Fruit fly (Drosophila melanogaster) whole organism, embryonic: ENCODE measurements around the gene CG33258.

Experiments used
- Ada2b ChIP-seq: fragments of 200-800 bp; sonication (Bioruptor generic); IDR thresholded peaks from 2 replicates; pipeline ENCODE4 v1.3.6; 2022; ENCODE audit warnings: missing biosample characterization, missing genetic modification characterization
- Atf-2 ChIP-seq: fragments of 200-800 bp; sonication (Bioruptor generic); optimal IDR thresholded peaks from 2 replicates; lab custom pipeline; 2016; ENCODE audit warnings: missing biosample characterization, missing genetic modification characterization
- B-H1 ChIP-seq: fragments of 200-800 bp; sonication (Bioruptor generic); IDR thresholded peaks from 3 replicates; pipeline ENCODE4 v1.3.6; 2022; ENCODE audit warnings: missing biosample characterization, missing genetic modification characterization
- CG11085 ChIP-seq: fragments of 200-800 bp; sonication (Bioruptor generic); IDR thresholded peaks from 2 replicates; pipeline ENCODE4 v1.3.6; 2022; ENCODE audit warnings: missing biosample characterization, missing genetic modification characterization
- CG11247 ChIP-seq: fragments of 200-800 bp; sonication (Bioruptor generic); IDR thresholded peaks from 2 replicates; pipeline ENCODE4 v1.3.6; 2022; ENCODE audit warnings: missing biosample characterization, missing genetic modification characterization
- CG12071 ChIP-seq: fragments of 200-800 bp; sonication (Bioruptor generic); optimal IDR thresholded peaks from 3 replicates; lab custom pipeline; 2018; ENCODE audit warnings: missing biosample characterization, mild to moderate bottlenecking, missing genetic modification characterization
- CG12299 ChIP-seq: fragments of 200-800 bp; sonication (Bioruptor generic); optimal IDR thresholded peaks from 2 replicates; lab custom pipeline; 2018; ENCODE audit warnings: missing biosample characterization, mild to moderate bottlenecking, missing genetic modification characterization
- CG12744 ChIP-seq: fragments of 200-800 bp; sonication (Bioruptor generic); optimal IDR thresholded peaks from 2 replicates; lab custom pipeline; 2016; ENCODE audit warnings: missing biosample characterization, missing genetic modification characterization
- CG12942 ChIP-seq: fragments of 200-800 bp; sonication (Bioruptor generic); optimal IDR thresholded peaks from 3 replicates; lab custom pipeline; 2016; ENCODE audit warnings: missing biosample characterization, missing genetic modification characterization
- CG15073 ChIP-seq: fragments of 200-800 bp; sonication (Bioruptor generic); optimal IDR thresholded peaks from 2 replicates; lab custom pipeline; 2016; ENCODE audit warnings: missing biosample characterization, missing genetic modification characterization
- CG1602 ChIP-seq: fragments of 200-800 bp; sonication (Bioruptor generic); optimal IDR thresholded peaks from 3 replicates; lab custom pipeline; 2016; ENCODE audit warnings: missing biosample characterization, missing genetic modification characterization
- CG1603 ChIP-seq: fragments of 200-800 bp; sonication (Bioruptor generic); optimal IDR thresholded peaks from 2 replicates; lab custom pipeline; 2019; ENCODE audit warnings: missing biosample characterization, mild to moderate bottlenecking, missing genetic modification characterization, moderate library complexity
- CG1647 ChIP-seq: fragments of 200-800 bp; sonication (Bioruptor generic); optimal IDR thresholded peaks from 3 replicates; lab custom pipeline; 2016; ENCODE audit warnings: missing biosample characterization, missing genetic modification characterization
- CG17912 ChIP-seq: fragments of 200-800 bp; sonication (Bioruptor generic); optimal IDR thresholded peaks from 2 replicates; lab custom pipeline; 2018; ENCODE audit warnings: missing biosample characterization, mild to moderate bottlenecking, missing genetic modification characterization
- CG18619 ChIP-seq: fragments of 200-800 bp; sonication (Bioruptor generic); optimal IDR thresholded peaks from 3 replicates; lab custom pipeline; 2017; ENCODE audit warnings: missing biosample characterization, mild to moderate bottlenecking, missing genetic modification characterization
- CG2202 ChIP-seq: fragments of 200-800 bp; sonication (Bioruptor generic); optimal IDR thresholded peaks from 2 replicates; lab custom pipeline; 2018; ENCODE audit warnings: missing biosample characterization, mild to moderate bottlenecking, missing genetic modification characterization
- CG2678 ChIP-seq: fragments of 200-800 bp; sonication (Bioruptor generic); optimal IDR thresholded peaks from 3 replicates; lab custom pipeline; 2019; ENCODE audit warnings: missing biosample characterization, mild to moderate bottlenecking, missing genetic modification characterization, moderate library complexity
- CG31365 ChIP-seq: fragments of 200-800 bp; sonication (Bioruptor generic); optimal IDR thresholded peaks from 2 replicates; lab custom pipeline; 2018; ENCODE audit warnings: missing biosample characterization, mild to moderate bottlenecking, missing genetic modification characterization
- CG33213 ChIP-seq: fragments of 200-800 bp; sonication (Bioruptor generic); optimal IDR thresholded peaks from 3 replicates; lab custom pipeline; 2016; ENCODE audit warnings: missing biosample characterization, missing genetic modification characterization
- CG33557 ChIP-seq: fragments of 200-800 bp; sonication (Bioruptor generic); optimal IDR thresholded peaks from 2 replicates; lab custom pipeline; 2019; ENCODE audit warnings: missing biosample characterization, mild to moderate bottlenecking, missing genetic modification characterization, moderate library complexity
- CG3995 ChIP-seq: fragments of 200-800 bp; sonication (Bioruptor generic); optimal IDR thresholded peaks from 3 replicates; lab custom pipeline; 2016; ENCODE audit warnings: missing biosample characterization, missing genetic modification characterization
- CG6854 ChIP-seq: fragments of 200-800 bp; sonication (Bioruptor generic); optimal IDR thresholded peaks from 3 replicates; lab custom pipeline; 2017; ENCODE audit warnings: missing biosample characterization, mild to moderate bottlenecking, missing genetic modification characterization
- Hmr ChIP-seq: fragments of 200-800 bp; sonication (Bioruptor generic); optimal IDR thresholded peaks from 3 replicates; lab custom pipeline; 2017; ENCODE audit warnings: mild to moderate bottlenecking, missing biosample characterization, missing genetic modification reagents, missing genetic modification characterization
- NC2α ChIP-seq: fragments of 200-800 bp; sonication (Bioruptor generic); optimal IDR thresholded peaks from 2 replicates; lab custom pipeline; 2016; ENCODE audit warnings: missing biosample characterization, missing genetic modification characterization
- NfI ChIP-seq: fragments of 200-800 bp; sonication (Bioruptor generic); optimal IDR thresholded peaks from 3 replicates; lab custom pipeline; 2018; ENCODE audit warnings: missing biosample characterization, mild to moderate bottlenecking, missing genetic modification characterization, moderate library complexity
- PHDP ChIP-seq: fragments of 200-800 bp; sonication (Bioruptor generic); optimal IDR thresholded peaks from 3 replicates; lab custom pipeline; 2018; ENCODE audit warnings: missing biosample characterization, mild to moderate bottlenecking, missing genetic modification characterization, moderate library complexity
- Side ChIP-seq: fragments of 200-800 bp; sonication (Bioruptor generic); optimal IDR thresholded peaks from 2 replicates; lab custom pipeline; 2016; ENCODE audit warnings: missing biosample characterization, missing genetic modification characterization
- Sry-β ChIP-seq: fragments of 200-800 bp; sonication (Bioruptor generic); optimal IDR thresholded peaks from 2 replicates; lab custom pipeline; 2018; ENCODE audit warnings: missing biosample characterization, mild to moderate bottlenecking, missing genetic modification characterization, moderate library complexity
- amos ChIP-seq: fragments of 200-800 bp; sonication (Bioruptor generic); IDR thresholded peaks from 2 replicates; pipeline ENCODE4 v1.3.6; 2022; ENCODE audit warnings: missing biosample characterization, missing genetic modification characterization; ENCODE audit not compliant: partially characterized antibody
- bbx ChIP-seq: fragments of 200-800 bp; sonication (Bioruptor generic); IDR thresholded peaks from 2 replicates; pipeline ENCODE4 v1.3.6; 2022; ENCODE audit warnings: missing biosample characterization, missing genetic modification characterization; ENCODE audit not compliant: partially characterized antibody
- cas ChIP-seq: fragments of 200-800 bp; sonication (Bioruptor generic); IDR thresholded peaks from 2 replicates; pipeline ENCODE4 v1.3.6; 2022; ENCODE audit warnings: missing biosample characterization, missing genetic modification characterization
- chn ChIP-seq: fragments of 200-800 bp; sonication (Bioruptor generic); optimal IDR thresholded peaks from 2 replicates; lab custom pipeline; 2016; ENCODE audit warnings: missing biosample characterization, missing genetic modification characterization
- corto ChIP-seq: fragments of 200-800 bp; sonication (Bioruptor generic); optimal IDR thresholded peaks from 2 replicates; lab custom pipeline; 2016; ENCODE audit warnings: missing biosample characterization, mild to moderate bottlenecking, missing genetic modification characterization, moderate library complexity
- dm ChIP-seq: fragments of 200-800 bp; sonication (Bioruptor generic); optimal IDR thresholded peaks from 3 replicates; lab custom pipeline; 2016; ENCODE audit warnings: missing biosample characterization, missing genetic modification characterization
- fru ChIP-seq: fragments of >200 bp; optimal IDR thresholded peaks from 2 replicates; lab custom pipeline; 2017
- gcm2 ChIP-seq: fragments of 200-800 bp; sonication (Bioruptor generic); optimal IDR thresholded peaks from 2 replicates; lab custom pipeline; 2016; ENCODE audit warnings: missing biosample characterization, missing genetic modification characterization
- grau ChIP-seq: fragments of 200-800 bp; optimal IDR thresholded peaks from 3 replicates; lab custom pipeline; 2019; ENCODE audit warnings: missing biosample characterization, mild to moderate bottlenecking, missing genetic modification characterization, moderate library complexity
- gsb ChIP-seq: fragments of 200-800 bp; sonication (Bioruptor generic); IDR thresholded peaks from 2 replicates; pipeline ENCODE4 v1.3.6; 2022; ENCODE audit warnings: missing biosample characterization, missing genetic modification characterization
- her ChIP-seq: fragments of 200-800 bp; sonication (Bioruptor generic); optimal IDR thresholded peaks from 2 replicates; lab custom pipeline; 2016; ENCODE audit warnings: missing biosample characterization, missing genetic modification characterization
- lilli ChIP-seq: fragments of 200-800 bp; sonication (Bioruptor generic); optimal IDR thresholded peaks from 3 replicates; lab custom pipeline; 2016; ENCODE audit warnings: missing biosample characterization, missing genetic modification characterization
- lov ChIP-seq, 2 experiments: fragments of 200-800 bp in 1 of 2; fragments of >200 bp in 1 of 2; sonication (Bioruptor generic) in 1 of 2; IDR thresholded peaks in 1 of 2; optimal IDR thresholded peaks in 1 of 2; 2 replicates in 1 of 2; 3 replicates in 1 of 2; pipeline versions ENCODE4 v1.3.6 to Lab custom; 2017 to 2022; ENCODE audit warnings: missing biosample characterization in 1 of 2, missing genetic modification characterization in 1 of 2
- mld ChIP-seq: fragments of 200-800 bp; sonication (Bioruptor generic); IDR thresholded peaks from 3 replicates; pipeline ENCODE4 v1.3.6; 2022; ENCODE audit warnings: missing biosample characterization, missing genetic modification characterization; ENCODE audit not compliant: partially characterized antibody
- pan ChIP-seq, 4 experiments: fragments of >200 bp in 3 of 4; fragments of 200-800 bp in 1 of 4; sonication (Bioruptor generic) in 1 of 4; optimal IDR thresholded peaks in 3 of 4; IDR thresholded peaks in 1 of 4; 2 replicates each; pipeline versions ENCODE4 v1.3.6 to Lab custom; 2017 to 2022; ENCODE audit warnings: missing biosample characterization in 2 of 4, missing genetic modification characterization in 2 of 4, mixed read lengths in 1 of 4
- phol ChIP-seq: fragments of 200-800 bp; sonication (Bioruptor generic); optimal IDR thresholded peaks from 3 replicates; lab custom pipeline; 2018; ENCODE audit warnings: missing biosample characterization, mild to moderate bottlenecking, missing genetic modification characterization, moderate library complexity
- ranshi ChIP-seq: fragments of 200-800 bp; sonication (Bioruptor generic); IDR thresholded peaks from 2 replicates; pipeline ENCODE4 v1.3.6; 2022; ENCODE audit warnings: missing biosample characterization, missing genetic modification characterization
- rib ChIP-seq: fragments of 200-800 bp; sonication (Bioruptor generic); IDR thresholded peaks from 2 replicates; pipeline ENCODE4 v1.3.6; 2022; ENCODE audit warnings: missing biosample characterization, missing genetic modification characterization
- row ChIP-seq: fragments of 200-800 bp; sonication (Bioruptor generic); IDR thresholded peaks from 3 replicates; pipeline ENCODE4 v1.3.6; 2022; ENCODE audit warnings: missing biosample characterization, missing genetic modification characterization
- so ChIP-seq: fragments of 200-800 bp; sonication (Bioruptor generic); IDR thresholded peaks from 3 replicates; pipeline ENCODE4 v1.3.6; 2022; ENCODE audit warnings: missing biosample characterization, missing genetic modification characterization
- stc ChIP-seq: fragments of 200-800 bp; sonication (Bioruptor generic); IDR thresholded peaks from 2 replicates; pipeline ENCODE4 v1.3.6; 2022; ENCODE audit warnings: missing biosample characterization, missing genetic modification characterization
- tgo ChIP-seq: fragments of 200-800 bp; sonication (Bioruptor generic); IDR thresholded peaks from 3 replicates; pipeline ENCODE4 v1.3.6; 2022; ENCODE audit warnings: missing biosample characterization, missing genetic modification characterization

CG33258 gene

dm6 chr3L:16045831-16046336 is 36.5 kb upstream of the CG33258 start (continued):
- peak; percentile 70 for TF ChIP-seq NC2α (GFP tag; lab: Kevin White, UChicago)
- peak; percentile 97 for TF ChIP-seq corto
- TF ChIP-seq CG12071 (GFP tag; lab: Kevin White, UChicago): peak; percentile 91
- TF ChIP-seq Hmr (GFP tag; lab: Kevin White, UChicago): peak; percentile 94
- peak; percentile 94 for TF ChIP-seq CG12299
- TF ChIP-seq CG3995 (GFP tag; lab: Kevin White, UChicago): peak; percentile 57
- peak; percentile 90 for TF ChIP-seq CG6854 (GFP tag; lab: Kevin White, UChicago)
- peak; percentile 91 for TF ChIP-seq Side (GFP tag; lab: Kevin White, UChicago)
- TF ChIP-seq CG18619 (GFP tag; lab: Kevin White, UChicago): peak; percentile 88
- peak; percentile 91 for TF ChIP-seq CG12744 (GFP tag; lab: Kevin White, UChicago)
- TF ChIP-seq pan (optimal IDR thresholded peaks at IDR 0.05; lab: Kevin White, UChicago): no peak
- TF ChIP-seq pan (GFP tag; optimal IDR thresholded peaks at IDR 0.05 in 1 of 2, IDR thresholded peaks at IDR 0.05 in 1 of 2): peak in 1 of 2 experiments; percentile 93
- peak; percentile 87 for TF ChIP-seq CG1602
- TF ChIP-seq amos (GFP tag; lab: Robert Waterston, UW): no peak
- TF ChIP-seq so (GFP tag; lab: Robert Waterston, UW): peak; percentile 92
- peak; percentile 69 for TF ChIP-seq cas (GFP tag; lab: Robert Waterston, UW)
- peak; percentile 94 for TF ChIP-seq lilli (GFP tag; lab: Kevin White, UChicago)
- TF ChIP-seq gcm2 (GFP tag; lab: Kevin White, UChicago): peak; percentile 92
- TF ChIP-seq phol (tag; lab: Kevin White, UChicago): peak; percentile 96
- peak; percentile 89 for TF ChIP-seq CG1603
- TF ChIP-seq NfI: peak; percentile 91
- TF ChIP-seq row (GFP tag; lab: Robert Waterston, UW): peak; percentile 97
- TF ChIP-seq CG1647: peak; percentile 75
- TF ChIP-seq rib: peak; percentile 88
- TF ChIP-seq bbx (GFP tag; lab: Robert Waterston, UW): 0 out of 2 replicates have a peak, but pooled peaks have one; percentile 25
- peak; percentile 91 for TF ChIP-seq grau (tag; lab: Kevin White, UChicago)
- TF ChIP-seq Sry-β: peak; percentile 46
- no peak for TF ChIP-seq mld (GFP tag; lab: Robert Waterston, UW)
- peak; percentile 87 for TF ChIP-seq Ada2b (GFP tag; lab: Robert Waterston, UW)
- TF ChIP-seq CG12942 (GFP tag; lab: Kevin White, UChicago): peak; percentile 82
- TF ChIP-seq CG33213 (GFP tag; lab: Kevin White, UChicago): peak; percentile 80
- TF ChIP-seq tgo (GFP tag; lab: Robert Waterston, UW): peak; percentile 92
- TF ChIP-seq CG2202: peak; percentile 87
- peak; percentile 93 for TF ChIP-seq CG33557
- no peak for TF ChIP-seq CG15073 (GFP tag; lab: Kevin White, UChicago)
- TF ChIP-seq chn (GFP tag; lab: Kevin White, UChicago): peak; percentile 82
- TF ChIP-seq CG2678 (tag; lab: Kevin White, UChicago): peak; percentile 97
- peak; percentile 82 for TF ChIP-seq her
- TF ChIP-seq Atf-2 (GFP tag; lab: Kevin White, UChicago): peak; percentile 76
- TF ChIP-seq stc (GFP tag; lab: Robert Waterston, UW): peak; percentile 94
- no peak for TF ChIP-seq lov (optimal IDR thresholded peaks at IDR 0.05; lab: Kevin White, UChicago)
- TF ChIP-seq lov (GFP tag; IDR thresholded peaks at IDR 0.05; lab: Robert Waterston, UW): peak; percentile 89
- TF ChIP-seq PHDP (tag; lab: Kevin White, UChicago): peak; percentile 97
- TF ChIP-seq fru (lab: Kevin White, UChicago): no peak
- peak; percentile 90 for TF ChIP-seq B-H1
- TF ChIP-seq CG11247 (GFP tag; lab: Robert Waterston, UW): peak; percentile 87
- peak; percentile 81 for TF ChIP-seq CG17912 (GFP tag; lab: Kevin White, UChicago)
- peak; percentile 73 for TF ChIP-seq dm (GFP tag; lab: Kevin White, UChicago)
- TF ChIP-seq ranshi (GFP tag; lab: Robert Waterston, UW): peak; percentile 90
- peak; percentile 81 for TF ChIP-seq CG11085 (GFP tag; lab: Robert Waterston, UW)
- TF ChIP-seq gsb (GFP tag; lab: Robert Waterston, UW): peak; percentile 80
- peak; percentile 73 for TF ChIP-seq CG31365 (tag; lab: Kevin White, UChicago)
